Fruit fly (Drosophila melanogaster): ENCODE data around the gene CG42827.

Gene CG42827

DNA sequence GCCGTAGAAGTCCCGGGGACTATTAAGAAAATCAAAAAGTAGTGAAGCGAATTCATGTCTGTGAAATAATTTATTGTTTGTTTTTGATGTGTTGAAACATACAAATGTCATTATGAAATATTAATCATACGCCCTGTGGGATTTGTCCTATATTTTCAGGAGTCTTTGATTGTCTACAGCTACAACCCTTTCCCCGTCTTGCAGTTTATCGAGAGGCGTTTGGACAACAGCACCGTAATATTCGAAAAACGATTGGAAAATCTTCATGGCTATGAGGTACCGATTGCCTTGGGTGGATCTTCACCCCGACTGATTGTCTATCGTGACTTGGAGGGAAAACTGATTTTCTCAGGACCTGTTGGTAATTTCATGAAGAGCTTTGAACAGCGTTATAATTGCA, 30.9 kb downstream of the CG42827 start, which contains the start of gene CG17380:
Gene CG17380 (minus strand): TSS at position 101 of the 400 bp plus-strand sequence.
- TF ChIP-seq Hr4 (GFP tag; optimal IDR thresholded peaks at IDR 0.05) (no peak), Gug (GFP tag; IDR thresholded peaks at IDR 0.05) (no peak), Ets21C (GFP tag; optimal IDR thresholded peaks at IDR 0.05) (no peak), achi (GFP tag; optimal IDR thresholded peaks at IDR 0.05) (no peak), CG34406 (GFP tag; optimal IDR thresholded peaks at IDR 0.05) (no peak), topi (GFP tag; optimal IDR thresholded peaks at IDR 0.05) (no peak), CG9139 (GFP tag; optimal IDR thresholded peaks at IDR 0.05) (no peak), CG6854 (GFP tag; optimal IDR thresholded peaks at IDR 0.05) (no peak)

DNA sequence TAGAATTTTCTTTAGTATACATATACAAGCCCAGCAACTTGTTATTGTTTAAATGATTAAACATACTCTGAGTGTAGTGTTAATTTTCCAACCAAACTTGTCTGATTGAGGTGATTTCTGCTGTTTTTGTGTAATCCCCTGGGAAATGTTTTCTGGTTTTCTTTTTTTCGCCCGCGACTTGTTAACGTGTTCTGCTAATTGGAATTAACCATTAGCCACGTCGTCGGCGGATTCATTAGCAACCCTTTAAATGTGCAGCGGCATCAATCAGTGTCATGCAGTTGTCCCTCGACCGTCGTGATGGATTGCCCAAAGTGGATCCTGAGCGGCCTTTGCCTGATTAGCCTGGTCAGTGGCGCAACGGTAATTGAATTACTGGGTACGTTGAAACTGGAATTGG, 32.5 kb downstream of the CG42827 start, which contains the start of gene Ir94e:
Gene Ir94e (plus strand): TSS at position 301 of the 400 bp plus-strand sequence.
- TF ChIP-seq fd59A (GFP tag; optimal IDR thresholded peaks at IDR 0.05) (no peak), Lpt (GFP tag; optimal IDR thresholded peaks at IDR 0.05) (no peak), fd85E (GFP tag; optimal IDR thresholded peaks at IDR 0.05) (no peak), cyc (GFP tag; optimal IDR thresholded peaks at IDR 0.05) (no peak), CG4318 (GFP tag; optimal IDR thresholded peaks at IDR 0.05) (no peak), Sox102F (GFP tag; optimal IDR thresholded peaks at IDR 0.05) (no peak), lz (GFP tag; optimal IDR thresholded peaks at IDR 0.05) (no peak), CG3032 (tag; optimal IDR thresholded peaks at IDR 0.05) (no peak), CG11902 (GFP tag; optimal IDR thresholded peaks at IDR 0.05) (no peak)

DNA sequence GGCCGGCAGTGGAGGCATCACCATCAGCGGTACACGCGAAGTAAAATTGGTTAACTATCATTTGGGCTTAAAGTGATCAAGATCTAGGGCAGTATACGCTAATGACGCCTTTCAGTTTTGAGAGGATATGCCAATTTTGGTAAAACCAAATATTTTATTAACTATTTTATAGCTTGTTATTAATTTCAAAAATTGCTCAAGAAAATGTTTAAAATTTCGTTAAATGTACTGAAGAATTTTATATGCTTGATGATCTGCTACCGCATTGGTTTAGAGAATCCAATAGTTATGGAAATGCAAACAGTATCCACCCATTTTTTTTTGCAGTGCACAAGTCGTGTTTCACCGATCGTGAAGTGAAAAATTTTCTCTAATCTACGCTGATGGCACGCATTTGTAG, 35.2 kb downstream of the CG42827 start:
- TF ChIP-seq CG15336 (GFP tag; IDR thresholded peaks at IDR 0.05), result peak; percentile 57
- TF ChIP-seq acj6 (GFP tag; optimal IDR thresholded peaks at IDR 0.05), result peak; percentile 16
- TF ChIP-seq Eip75B (GFP tag; optimal IDR thresholded peaks at IDR 0.05), result peak; percentile 13
- TF ChIP-seq OdsH (GFP tag; optimal IDR thresholded peaks at IDR 0.05), result peak; percentile 33
- peak; percentile 7 for TF ChIP-seq Lpt (GFP tag; optimal IDR thresholded peaks at IDR 0.05)
- no peak for TF ChIP-seq fd59A (GFP tag; optimal IDR thresholded peaks at IDR 0.05)
- peak; percentile 54; the same call in 1 of the 3 replicates for TF ChIP-seq CG8119 (GFP tag; IDR thresholded peaks at IDR 0.05)
- no peak for TF ChIP-seq CG8319 (GFP tag; optimal IDR thresholded peaks at IDR 0.05)
- TF ChIP-seq Eip78C (GFP tag), result peak; percentile 67
- no peak for TF ChIP-seq Gug (GFP tag; IDR thresholded peaks at IDR 0.05)
- no peak for TF ChIP-seq vri (GFP tag; optimal IDR thresholded peaks at IDR 0.05)
- TF ChIP-seq Ets96B (tag; optimal IDR thresholded peaks at IDR 0.05), result no peak
- TF ChIP-seq CG10631 (GFP tag; optimal IDR thresholded peaks at IDR 0.05), result peak; percentile 6
- peak; percentile 12 for TF ChIP-seq Sox14 (GFP tag; optimal IDR thresholded peaks at IDR 0.05)
- TF ChIP-seq CG6163 (GFP tag; IDR thresholded peaks at IDR 0.05), result no peak
- peak; percentile 79 for TF ChIP-seq CG32006 (GFP tag; optimal IDR thresholded peaks at IDR 0.05)
- no peak for TF ChIP-seq lz (GFP tag; optimal IDR thresholded peaks at IDR 0.05)
- TF ChIP-seq CG3919 (GFP tag; optimal IDR thresholded peaks at IDR 0.05), result no peak
- TF ChIP-seq Blimp-1 (GFP tag; optimal IDR thresholded peaks at IDR 0.05), result no peak
- TF ChIP-seq spab (GFP tag; optimal IDR thresholded peaks at IDR 0.05), result no peak
- TF ChIP-seq Ets21C (GFP tag; optimal IDR thresholded peaks at IDR 0.05), result no peak
- TF ChIP-seq svp (GFP tag), result peak; percentile 49
- TF ChIP-seq achi (GFP tag; optimal IDR thresholded peaks at IDR 0.05), result peak; percentile 14
- no peak for TF ChIP-seq Hr39 (GFP tag; optimal IDR thresholded peaks at IDR 0.05)
- TF ChIP-seq CG4318 (GFP tag; optimal IDR thresholded peaks at IDR 0.05), result peak; percentile 57
- peak; percentile 76 for TF ChIP-seq Hr4 (GFP tag; optimal IDR thresholded peaks at IDR 0.05)
- peak; percentile 5 for TF ChIP-seq pdm3 (GFP tag; optimal IDR thresholded peaks at IDR 0.05)
- TF ChIP-seq CG34406 (GFP tag; optimal IDR thresholded peaks at IDR 0.05), result no peak
- TF ChIP-seq net (GFP tag; optimal IDR thresholded peaks at IDR 0.05), result peak; percentile 19
- TF ChIP-seq CG10669 (GFP tag; optimal IDR thresholded peaks at IDR 0.05), result no peak
- TF ChIP-seq salr (GFP tag; optimal IDR thresholded peaks at IDR 0.05), result peak in 1 of 2 experiments; percentile 64
- TF ChIP-seq CG1621 (tag; optimal IDR thresholded peaks at IDR 0.05), result no peak
- TF ChIP-seq CG11902 (GFP tag; optimal IDR thresholded peaks at IDR 0.05), result no peak
